Worm (Caenorhabditis elegans) whole organism, young adult: Measurements from ENCODE around the gene T26C5.3.

ENCODE experiments used
- C06A6.2 ChIP-seq: fragments of 200-800 bp; sonication (Bioruptor generic); conservative IDR thresholded peaks from 2 replicates; pipeline ENCODE4 v1.3.6; 2022; ENCODE audit warnings: missing genetic modification characterization, missing compliant biosample characterization
- D2030.7 ChIP-seq: fragments of 200-800 bp; sonication (Bioruptor generic); IDR thresholded peaks from 2 replicates; pipeline ENCODE4 v1.3.6; 2022; ENCODE audit warnings: missing genetic modification reagents, missing genetic modification characterization, missing compliant biosample characterization
- F10E7.11 ChIP-seq: sonication (generic microtip); optimal IDR thresholded peaks from 2 replicates; lab custom pipeline; 2017; ENCODE audit warnings: mild to moderate bottlenecking, missing genetic modification characterization, moderate library complexity, missing compliant biosample characterization
- F23B12.7 ChIP-seq: sonication (generic microtip); optimal IDR thresholded peaks from 2 replicates; lab custom pipeline; 2017; ENCODE audit warnings: missing genetic modification characterization, mild to moderate bottlenecking, missing compliant biosample characterization, antibody characterized with exemption, moderate library complexity; ENCODE audit not compliant: insufficient read depth
- F33H1.4 ChIP-seq: fragments of 200-800 bp; sonication (Bioruptor generic); IDR thresholded peaks from 2 replicates; pipeline ENCODE4 v1.3.6; 2022; ENCODE audit warnings: missing genetic modification reagents, missing genetic modification characterization, missing compliant biosample characterization
- F49E8.2 ChIP-seq: sonication (generic microtip); optimal IDR thresholded peaks from 3 replicates; lab custom pipeline; 2017; ENCODE audit warnings: missing genetic modification characterization, mild to moderate bottlenecking, missing compliant biosample characterization, antibody characterized with exemption, moderate library complexity; ENCODE audit not compliant: insufficient read depth
- F57A8.1 ChIP-seq: fragments of 200-800 bp; sonication (Bioruptor generic); optimal IDR thresholded peaks from 2 replicates; lab custom pipeline; 2018; ENCODE audit warnings: mild to moderate bottlenecking, missing genetic modification characterization, moderate library complexity, missing compliant biosample characterization
- F57C9.4 ChIP-seq: sonication (generic microtip); optimal IDR thresholded peaks from 2 replicates; lab custom pipeline; 2017; ENCODE audit warnings: mild to moderate bottlenecking, missing genetic modification characterization, missing compliant biosample characterization
- Y79H2A.3 ChIP-seq: fragments of 200-800 bp; sonication (Bioruptor generic); conservative IDR thresholded peaks from 2 replicates; pipeline ENCODE4 v1.3.6; 2022; ENCODE audit warnings: missing genetic modification reagents, missing genetic modification characterization, missing compliant biosample characterization
- Y95B8A.8 ChIP-seq: fragments of 200-800 bp; sonication (Bioruptor generic); IDR thresholded peaks from 2 replicates; pipeline ENCODE4 v1.3.6; 2022; ENCODE audit warnings: missing genetic modification reagents, missing genetic modification characterization, missing compliant biosample characterization
- ZK185.1 ChIP-seq: sonication (generic microtip); optimal IDR thresholded peaks from 2 replicates; lab custom pipeline; 2016; ENCODE audit warnings: mild to moderate bottlenecking, missing genetic modification characterization, missing compliant biosample characterization; ENCODE audit not compliant: poor library complexity, severe bottlenecking
- aptf-2 ChIP-seq: fragments of 200-800 bp; sonication (Bioruptor generic); conservative IDR thresholded peaks from 2 replicates; pipeline ENCODE4 v1.3.6; 2022; ENCODE audit warnings: missing genetic modification reagents, missing genetic modification characterization, missing compliant biosample characterization
- atf-7 ChIP-seq: sonication (generic microtip); optimal IDR thresholded peaks from 2 replicates; lab custom pipeline; 2017; ENCODE audit warnings: mild to moderate bottlenecking, missing genetic modification characterization, missing compliant biosample characterization
- attf-3 ChIP-seq: fragments of 200-800 bp; sonication (Bioruptor generic); conservative IDR thresholded peaks from 2 replicates; pipeline ENCODE4 v1.3.6; 2022; ENCODE audit warnings: missing genetic modification reagents, missing genetic modification characterization, missing compliant biosample characterization
- attf-5 ChIP-seq: fragments of 200-800 bp; sonication (Bioruptor generic); optimal IDR thresholded peaks from 2 replicates; lab custom pipeline; 2018; ENCODE audit warnings: mild to moderate bottlenecking, missing genetic modification characterization, missing compliant biosample characterization
- attf-6 ChIP-seq: fragments of 200-800 bp; sonication (Bioruptor generic); IDR thresholded peaks from 2 replicates; pipeline ENCODE4 v1.3.6; 2022; ENCODE audit warnings: missing genetic modification reagents, missing genetic modification characterization, missing compliant biosample characterization
- bed-1 ChIP-seq: fragments of 200-800 bp; sonication (Bioruptor generic); IDR thresholded peaks from 2 replicates; pipeline ENCODE4 v1.3.6; 2022; ENCODE audit warnings: missing genetic modification reagents, missing genetic modification characterization, missing compliant biosample characterization
- cebp-1 ChIP-seq, 2 experiments: fragments of 200-800 bp in 1 of 2; sonication (Bioruptor generic) in 1 of 2; sonication (generic microtip) in 1 of 2; IDR thresholded peaks in 1 of 2; optimal IDR thresholded peaks in 1 of 2; 2 replicates each; pipeline versions ENCODE4 v1.3.6 to Lab custom; 2017 to 2022; ENCODE audit warnings: missing compliant biosample characterization in 2 of 2, missing genetic modification characterization in 2 of 2, mild to moderate bottlenecking in 1 of 2, missing genetic modification reagents in 1 of 2, moderate library complexity in 1 of 2
- ceh-58 ChIP-seq: fragments of 200-800 bp; sonication (Bioruptor generic); IDR thresholded peaks from 2 replicates; pipeline ENCODE4 v1.3.6; 2022; ENCODE audit warnings: missing genetic modification characterization, missing compliant biosample characterization
- chd-7 ChIP-seq: sonication (generic microtip); optimal IDR thresholded peaks from 2 replicates; lab custom pipeline; 2016; ENCODE audit warnings: mild to moderate bottlenecking, missing genetic modification characterization, moderate library complexity, missing compliant biosample characterization
- dox-1 ChIP-seq: fragments of 200-800 bp; sonication (Bioruptor generic); IDR thresholded peaks from 2 replicates; pipeline ENCODE4 v1.3.6; 2022; ENCODE audit warnings: missing genetic modification reagents, missing genetic modification characterization, missing compliant biosample characterization
- dpl-1 ChIP-seq: fragments of 150-350 bp; optimal IDR thresholded peaks from 2 replicates; lab custom pipeline; 2014; ENCODE audit warnings: missing biosample characterization, missing genetic modification reagents, missing genetic modification characterization
- fkh-3 ChIP-seq: sonication (generic microtip); optimal IDR thresholded peaks from 2 replicates; lab custom pipeline; 2016; ENCODE audit warnings: mild to moderate bottlenecking, missing genetic modification characterization, missing compliant biosample characterization
- him-1 ChIP-seq: sonication (generic microtip); optimal IDR thresholded peaks from 2 replicates; lab custom pipeline; 2016; ENCODE audit warnings: missing genotype, missing genetic modification reagents, missing genetic modification characterization, missing compliant biosample characterization
- hrde-1 ChIP-seq: sonication (generic microtip); optimal IDR thresholded peaks from 2 replicates; lab custom pipeline; 2016; ENCODE audit warnings: missing genetic modification characterization, mild to moderate bottlenecking, missing compliant biosample characterization, moderate library complexity, missing genotype, missing genetic modification reagents, borderline replicate concordance
- lin-40 ChIP-seq: sonication (generic microtip); optimal IDR thresholded peaks from 2 replicates; lab custom pipeline; 2016; ENCODE audit warnings: missing genetic modification characterization, mild to moderate bottlenecking, missing compliant biosample characterization, missing genotype, missing genetic modification reagents
- lir-1 ChIP-seq: fragments of 200-800 bp; sonication (Bioruptor generic); conservative IDR thresholded peaks from 2 replicates; pipeline ENCODE4 v1.3.6; 2022; ENCODE audit warnings: missing genetic modification reagents, missing genetic modification characterization, missing compliant biosample characterization
- lsy-27 ChIP-seq: sonication (generic microtip); optimal IDR thresholded peaks from 2 replicates; lab custom pipeline; 2017; ENCODE audit warnings: missing genetic modification characterization, mild to moderate bottlenecking, missing compliant biosample characterization, antibody characterized with exemption, missing genotype, borderline replicate concordance; ENCODE audit not compliant: insufficient read depth
- madf-3 ChIP-seq: fragments of 200-800 bp; sonication (Bioruptor generic); IDR thresholded peaks from 2 replicates; pipeline ENCODE4 v1.3.6; 2022; ENCODE audit warnings: missing genetic modification reagents, missing genetic modification characterization, missing compliant biosample characterization
- madf-6 ChIP-seq: fragments of 200-800 bp; sonication (Bioruptor generic); IDR thresholded peaks from 2 replicates; pipeline ENCODE4 v1.3.6; 2022; ENCODE audit warnings: missing genetic modification reagents, missing genetic modification characterization, missing compliant biosample characterization
- nfyb-1 ChIP-seq: fragments of 200-800 bp; sonication (Bioruptor generic); IDR thresholded peaks from 2 replicates; pipeline ENCODE4 v1.3.6; 2022; ENCODE audit warnings: missing genetic modification reagents, missing genetic modification characterization, missing compliant biosample characterization
- nhr-120 ChIP-seq: fragments of 200-800 bp; sonication (Bioruptor generic); IDR thresholded peaks from 2 replicates; pipeline ENCODE4 v1.3.6; 2022; ENCODE audit warnings: missing genetic modification characterization, missing compliant biosample characterization
- nhr-90 ChIP-seq: sonication (generic microtip); optimal IDR thresholded peaks from 2 replicates; lab custom pipeline; 2016; ENCODE audit warnings: missing genotype, mild to moderate bottlenecking, missing genetic modification characterization, missing compliant biosample characterization
- snpc-1.3 ChIP-seq: sonication (generic microtip); optimal IDR thresholded peaks from 2 replicates; lab custom pipeline; 2017; ENCODE audit warnings: missing genetic modification characterization, mild to moderate bottlenecking, missing compliant biosample characterization, antibody characterized with exemption, moderate library complexity, missing genotype, missing genetic modification reagents; ENCODE audit not compliant: insufficient read depth
- snpc-4 ChIP-seq, 5 experiments: fragments of 150-350 bp in 1 of 5; sonication (generic microtip) in 4 of 5; optimal IDR thresholded peaks; 2 replicates each; lab custom pipeline; 2014 to 2018; ENCODE audit warnings: missing genetic modification characterization in 5 of 5, missing biosample characterization in 3 of 5, antibody characterized with exemption in 2 of 5, mild to moderate bottlenecking in 2 of 5, missing compliant biosample characterization in 2 of 5, missing genotype in 2 of 5, moderate library complexity in 2 of 5, missing genetic modification reagents in 1 of 5
- somi-1 ChIP-seq: fragments of 200-800 bp; sonication (Bioruptor generic); optimal IDR thresholded peaks from 2 replicates; lab custom pipeline; 2018; ENCODE audit warnings: mild to moderate bottlenecking, missing genetic modification characterization, missing compliant biosample characterization
- tbx-9 ChIP-seq: sonication (generic microtip); optimal IDR thresholded peaks from 2 replicates; lab custom pipeline; 2016; ENCODE audit warnings: borderline replicate concordance, missing genetic modification characterization, inconsistent platforms, missing compliant biosample characterization
- unc-62 ChIP-seq: fragments of 150-350 bp; optimal IDR thresholded peaks from 2 replicates; lab custom pipeline; 2014; ENCODE audit warnings: missing biosample characterization, missing genetic modification reagents, missing genetic modification characterization
- zim-3 ChIP-seq: sonication (generic microtip); optimal IDR thresholded peaks from 2 replicates; lab custom pipeline; 2017; ENCODE audit warnings: mild to moderate bottlenecking, missing genetic modification characterization, moderate library complexity, missing compliant biosample characterization
- ztf-18 ChIP-seq: sonication (generic microtip); optimal IDR thresholded peaks from 2 replicates; lab custom pipeline; 2016; ENCODE audit warnings: missing genotype, mild to moderate bottlenecking, missing genetic modification characterization, missing compliant biosample characterization
- ztf-26 ChIP-seq: sonication (generic microtip); optimal IDR thresholded peaks from 2 replicates; lab custom pipeline; 2017; ENCODE audit warnings: missing genetic modification characterization, missing compliant biosample characterization
- ztf-28 ChIP-seq: fragments of 200-800 bp; sonication (Bioruptor generic); IDR thresholded peaks from 2 replicates; pipeline ENCODE4 v1.3.6; 2022; ENCODE audit warnings: missing genetic modification reagents, missing genetic modification characterization, missing compliant biosample characterization

The T26C5.3 gene

ce11 chrII:9275173-9275572 is 38.8 kb downstream of the T26C5.3 start:
- TF ChIP-seq aptf-2 (GFP tag; lab: Robert Waterston, UW), result no peak
- no peak for TF ChIP-seq chd-7 (tag; lab: Kevin White, UChicago)
- TF ChIP-seq ceh-58 (GFP tag; lab: Robert Waterston, UW), result peak; percentile 75; the same call in 1 of the 2 replicates
- TF ChIP-seq F49E8.2 (tag; lab: Kevin White, UChicago), result no peak
- TF ChIP-seq cebp-1 (GFP tag; IDR thresholded peaks at IDR 0.05; lab: Robert Waterston, UW), result no peak
- peak; percentile 4 for TF ChIP-seq cebp-1 (tag; optimal IDR thresholded peaks at IDR 0.05; lab: Kevin White, UChicago)
- TF ChIP-seq F23B12.7 (tag; lab: Kevin White, UChicago), result no peak
- TF ChIP-seq lir-1 (GFP tag; lab: Robert Waterston, UW), result no peak
- TF ChIP-seq dox-1 (GFP tag; lab: Robert Waterston, UW), result no peak
- no peak for TF ChIP-seq somi-1 (GFP tag; lab: Kevin White, UChicago)
- peak; percentile 59 for TF ChIP-seq zim-3
- no peak for TF ChIP-seq attf-3 (GFP tag; lab: Robert Waterston, UW)
- peak; percentile 22; the same call in 1 of the 2 replicates for TF ChIP-seq madf-6 (GFP tag; lab: Robert Waterston, UW)
- TF ChIP-seq Y79H2A.3 (GFP tag; lab: Robert Waterston, UW), result no peak
- TF ChIP-seq ztf-26 (tag; lab: Kevin White, UChicago), result no peak
- no peak for TF ChIP-seq lsy-27
- TF ChIP-seq ZK185.1 (tag; lab: Kevin White, UChicago), result no peak
- TF ChIP-seq attf-5, result no peak
- no peak for TF ChIP-seq bed-1 (GFP tag; lab: Robert Waterston, UW)
- TF ChIP-seq fkh-3 (tag; lab: Kevin White, UChicago), result no peak
- peak; percentile 64; the same call in 1 of the 2 replicates for TF ChIP-seq madf-3 (GFP tag; lab: Robert Waterston, UW)
- no peak for TF ChIP-seq atf-7 (tag; lab: Kevin White, UChicago)
- no peak for TF ChIP-seq hrde-1
- no peak for TF ChIP-seq attf-6 (GFP tag; lab: Robert Waterston, UW)
- TF ChIP-seq Y95B8A.8 (GFP tag; lab: Robert Waterston, UW), result no peak
- TF ChIP-seq F57C9.4 (tag; lab: Kevin White, UChicago), result no peak
- no peak for TF ChIP-seq nhr-120 (GFP tag; lab: Robert Waterston, UW)
- no peak for TF ChIP-seq F57A8.1 (GFP tag; lab: Kevin White, UChicago)
- TF ChIP-seq F33H1.4 (GFP tag; lab: Robert Waterston, UW), result no peak
- TF ChIP-seq C06A6.2 (GFP tag; lab: Robert Waterston, UW), result no peak
- TF ChIP-seq tbx-9, result no peak
- TF ChIP-seq nhr-90, result no peak
- TF ChIP-seq unc-62 (GFP tag; lab: Kevin White, UChicago), result no peak
- no peak for TF ChIP-seq lin-40
- TF ChIP-seq D2030.7 (GFP tag; lab: Robert Waterston, UW), result no peak
- no peak for TF ChIP-seq F10E7.11 (tag; lab: Kevin White, UChicago)
- TF ChIP-seq him-1 (tag; lab: Kevin White, UChicago), result no peak
- TF ChIP-seq snpc-4 (GFP tag; optimal IDR thresholded peaks at IDR 0.05; lab: Kevin White, UChicago), result no peak
- TF ChIP-seq snpc-4 (tag; optimal IDR thresholded peaks at IDR 0.05; lab: Kevin White, UChicago), result no peak
- TF ChIP-seq ztf-28 (GFP tag; lab: Robert Waterston, UW), result no peak
- TF ChIP-seq snpc-1.3 (tag; lab: Kevin White, UChicago), result no peak
- no peak for TF ChIP-seq nfyb-1 (GFP tag; lab: Robert Waterston, UW)
- TF ChIP-seq ztf-18, result no peak
- TF ChIP-seq dpl-1 (GFP tag; lab: Kevin White, UChicago), result no peak
